Fruit fly (Drosophila melanogaster) whole organism, prepupa: ENCODE results near the gene CG13919.

Source experiments
- Blimp-1 ChIP-seq: fragments of 200-800 bp; sonication (Bioruptor generic); optimal IDR thresholded peaks from 3 replicates; lab custom pipeline; 2017; ENCODE audit warnings: missing biosample characterization, missing genetic modification characterization, mild to moderate bottlenecking, moderate library complexity, missing genetic modification reagents
- CG10669 ChIP-seq: fragments of 200-800 bp; sonication (Bioruptor generic); optimal IDR thresholded peaks from 3 replicates; lab custom pipeline; 2018; ENCODE audit warnings: missing biosample characterization, mild to moderate bottlenecking, missing genetic modification characterization, moderate library complexity
- CG11294 ChIP-seq: fragments of 200-800 bp; sonication (Bioruptor generic); IDR thresholded peaks from 2 replicates; pipeline ENCODE4 v1.3.6; 2022; ENCODE audit warnings: missing biosample characterization, missing genetic modification characterization
- CG11762 ChIP-seq: fragments of 200-800 bp; sonication (Bioruptor generic); optimal IDR thresholded peaks from 3 replicates; lab custom pipeline; 2016; ENCODE audit warnings: missing biosample characterization, missing genetic modification characterization; ENCODE audit not compliant: insufficient read depth
- CG11902 ChIP-seq: fragments of 200-800 bp; sonication (Bioruptor generic); optimal IDR thresholded peaks from 3 replicates; lab custom pipeline; 2016; ENCODE audit warnings: missing biosample characterization, missing genetic modification characterization
- CG15336 ChIP-seq: fragments of 200-800 bp; sonication (Bioruptor generic); IDR thresholded peaks from 2 replicates; pipeline ENCODE4 v1.3.6; 2022; ENCODE audit warnings: missing biosample characterization, missing genetic modification characterization
- CG1621 ChIP-seq: fragments of 200-800 bp; sonication (Bioruptor generic); optimal IDR thresholded peaks from 3 replicates; lab custom pipeline; 2018; ENCODE audit warnings: missing biosample characterization, mild to moderate bottlenecking, missing genetic modification characterization
- CG16779 ChIP-seq: fragments of 200-800 bp; sonication (Bioruptor generic); optimal IDR thresholded peaks from 3 replicates; lab custom pipeline; 2017; ENCODE audit warnings: missing biosample characterization, mild to moderate bottlenecking, missing genetic modification characterization
- CG3032 ChIP-seq: fragments of 200-800 bp; optimal IDR thresholded peaks from 2 replicates; lab custom pipeline; 2019; ENCODE audit warnings: missing biosample characterization, mild to moderate bottlenecking, missing genetic modification characterization, moderate library complexity
- CG31627 ChIP-seq: fragments of 200-800 bp; sonication (Bioruptor generic); optimal IDR thresholded peaks from 3 replicates; lab custom pipeline; 2016; ENCODE audit warnings: missing biosample characterization, missing genetic modification characterization
- CG32006 ChIP-seq: fragments of 200-800 bp; sonication (Bioruptor generic); optimal IDR thresholded peaks from 3 replicates; lab custom pipeline; 2017; ENCODE audit warnings: missing biosample characterization, mild to moderate bottlenecking, missing genetic modification characterization
- CG34406 ChIP-seq: fragments of 200-800 bp; sonication (Bioruptor generic); optimal IDR thresholded peaks from 3 replicates; lab custom pipeline; 2016; ENCODE audit warnings: missing biosample characterization, missing genetic modification characterization
- CG3919 ChIP-seq: fragments of 200-800 bp; sonication (Bioruptor generic); optimal IDR thresholded peaks from 3 replicates; lab custom pipeline; 2016; ENCODE audit warnings: missing biosample characterization, missing genetic modification characterization
- CG4318 ChIP-seq: fragments of 200-800 bp; sonication (Bioruptor generic); optimal IDR thresholded peaks from 3 replicates; lab custom pipeline; 2017; ENCODE audit warnings: missing biosample characterization, mild to moderate bottlenecking, missing genetic modification characterization
- CG6163 ChIP-seq: fragments of 200-800 bp; sonication (Bioruptor generic); IDR thresholded peaks from 3 replicates; pipeline ENCODE4 v1.3.6; 2022; ENCODE audit warnings: missing biosample characterization, missing genetic modification characterization
- CG6276 ChIP-seq: fragments of 200-800 bp; sonication (Bioruptor generic); optimal IDR thresholded peaks from 2 replicates; lab custom pipeline; 2017; ENCODE audit warnings: missing biosample characterization, mild to moderate bottlenecking, missing genetic modification characterization
- CG6792 ChIP-seq: fragments of 200-800 bp; sonication (Bioruptor generic); optimal IDR thresholded peaks from 3 replicates; lab custom pipeline; 2016; ENCODE audit warnings: missing biosample characterization, missing genetic modification characterization
- CG6808 ChIP-seq: fragments of 200-800 bp; sonication (Bioruptor generic); optimal IDR thresholded peaks from 3 replicates; lab custom pipeline; 2017; ENCODE audit warnings: missing biosample characterization, missing genetic modification characterization, mild to moderate bottlenecking, moderate library complexity, missing genetic modification reagents
- CG7368 ChIP-seq: fragments of 200-800 bp; sonication (Bioruptor generic); optimal IDR thresholded peaks from 3 replicates; lab custom pipeline; 2016; ENCODE audit warnings: missing biosample characterization, missing genetic modification characterization
- CG8119 ChIP-seq: fragments of 200-800 bp; sonication (Bioruptor generic); IDR thresholded peaks from 3 replicates; pipeline ENCODE4 v1.3.6; 2022; ENCODE audit warnings: missing biosample characterization, missing genetic modification characterization
- CG8319 ChIP-seq: fragments of 200-800 bp; sonication (Bioruptor generic); optimal IDR thresholded peaks from 3 replicates; lab custom pipeline; 2016; ENCODE audit warnings: missing biosample characterization, missing genetic modification characterization
- CG9139 ChIP-seq: fragments of 200-800 bp; sonication (Bioruptor generic); optimal IDR thresholded peaks from 3 replicates; lab custom pipeline; 2017; ENCODE audit warnings: missing biosample characterization, mild to moderate bottlenecking, missing genetic modification characterization
- Eip75B ChIP-seq: fragments of 200-800 bp; sonication (Bioruptor generic); optimal IDR thresholded peaks from 3 replicates; lab custom pipeline; 2016; ENCODE audit warnings: missing biosample characterization, missing genetic modification characterization
- Eip93F ChIP-seq: fragments of 200-800 bp; sonication (Bioruptor generic); optimal IDR thresholded peaks from 2 replicates; lab custom pipeline; 2016; ENCODE audit warnings: missing biosample characterization, mild to moderate bottlenecking, missing genetic modification characterization
- Ets21C ChIP-seq: fragments of 200-800 bp; sonication (Bioruptor generic); optimal IDR thresholded peaks from 3 replicates; lab custom pipeline; 2016; ENCODE audit warnings: missing biosample characterization, missing genetic modification characterization
- Ets96B ChIP-seq: fragments of 200-800 bp; optimal IDR thresholded peaks from 2 replicates; lab custom pipeline; 2019; ENCODE audit warnings: missing biosample characterization, mild to moderate bottlenecking, missing genetic modification characterization, moderate library complexity
- Hr38 ChIP-seq: sonication (Bioruptor generic); optimal IDR thresholded peaks from 2 replicates; lab custom pipeline; 2016; ENCODE audit warnings: missing biosample characterization, missing genetic modification characterization
- Hr39 ChIP-seq: fragments of 200-800 bp; sonication (Bioruptor generic); optimal IDR thresholded peaks from 2 replicates; lab custom pipeline; 2016; ENCODE audit warnings: missing biosample characterization, missing genetic modification characterization
- Met ChIP-seq: fragments of 200-800 bp; sonication (Bioruptor generic); optimal IDR thresholded peaks from 3 replicates; lab custom pipeline; 2016; ENCODE audit warnings: missing biosample characterization, missing genetic modification characterization
- OdsH ChIP-seq: fragments of 200-800 bp; sonication (Bioruptor generic); optimal IDR thresholded peaks from 3 replicates; lab custom pipeline; 2016; ENCODE audit warnings: missing biosample characterization, missing genetic modification characterization
- Smox ChIP-seq: fragments of 200-800 bp; sonication (Bioruptor generic); optimal IDR thresholded peaks from 3 replicates; lab custom pipeline; 2016; ENCODE audit warnings: missing biosample characterization, missing genetic modification characterization
- Sox102F ChIP-seq: fragments of 200-800 bp; sonication (Bioruptor generic); optimal IDR thresholded peaks from 2 replicates; lab custom pipeline; 2016; ENCODE audit warnings: missing biosample characterization, mild to moderate bottlenecking, missing genetic modification characterization
- Sox14 ChIP-seq: fragments of 200-800 bp; sonication (Bioruptor generic); optimal IDR thresholded peaks from 3 replicates; lab custom pipeline; 2016; ENCODE audit warnings: missing biosample characterization, missing genetic modification characterization
- Sox15 ChIP-seq: fragments of 200-800 bp; sonication (Bioruptor generic); optimal IDR thresholded peaks from 3 replicates; lab custom pipeline; 2016; ENCODE audit warnings: missing biosample characterization, missing genetic modification characterization
- achi ChIP-seq: fragments of 200-800 bp; sonication (Bioruptor generic); optimal IDR thresholded peaks from 3 replicates; lab custom pipeline; 2016; ENCODE audit warnings: missing biosample characterization, missing genetic modification characterization
- cyc ChIP-seq: fragments of 200-800 bp; sonication (Bioruptor generic); optimal IDR thresholded peaks from 3 replicates; lab custom pipeline; 2016; ENCODE audit warnings: missing biosample characterization, missing genetic modification characterization
- dac ChIP-seq: fragments of 200-800 bp; sonication (Bioruptor generic); optimal IDR thresholded peaks from 2 replicates; lab custom pipeline; 2017; ENCODE audit warnings: missing biosample characterization, mild to moderate bottlenecking, missing genetic modification characterization
- dsx ChIP-seq: fragments of 200-800 bp; optimal IDR thresholded peaks from 3 replicates; lab custom pipeline; 2019; ENCODE audit warnings: missing biosample characterization, mild to moderate bottlenecking, missing genetic modification characterization, moderate library complexity; ENCODE audit not compliant: poor library complexity, severe bottlenecking
- eg ChIP-seq: fragments of 200-800 bp; sonication (Bioruptor generic); IDR thresholded peaks from 3 replicates; pipeline ENCODE4 v1.3.6; 2022; ENCODE audit warnings: missing biosample characterization, missing genetic modification characterization
- esn ChIP-seq: fragments of 200-800 bp; sonication (Bioruptor generic); optimal IDR thresholded peaks from 2 replicates; lab custom pipeline; 2016; ENCODE audit warnings: missing biosample characterization, mild to moderate bottlenecking, missing genetic modification characterization, moderate library complexity
- fd59A ChIP-seq: fragments of 200-800 bp; sonication (Bioruptor generic); optimal IDR thresholded peaks from 2 replicates; lab custom pipeline; 2017; ENCODE audit warnings: missing biosample characterization, mild to moderate bottlenecking, missing genetic modification characterization, missing genetic modification reagents
- fd85E ChIP-seq: fragments of 200-800 bp; sonication (Bioruptor generic); optimal IDR thresholded peaks from 3 replicates; lab custom pipeline; 2016; ENCODE audit warnings: missing biosample characterization, missing genetic modification characterization
- fkh ChIP-seq: fragments of 200-800 bp; sonication (Bioruptor generic); optimal IDR thresholded peaks from 3 replicates; lab custom pipeline; 2017; ENCODE audit warnings: missing biosample characterization, mild to moderate bottlenecking, missing genetic modification characterization, moderate library complexity
- lz ChIP-seq: fragments of 200-800 bp; sonication (Bioruptor generic); optimal IDR thresholded peaks from 3 replicates; lab custom pipeline; 2016; ENCODE audit warnings: missing biosample characterization, missing genetic modification characterization
- net ChIP-seq: fragments of 200-800 bp; sonication (Bioruptor generic); optimal IDR thresholded peaks from 3 replicates; lab custom pipeline; 2016; ENCODE audit warnings: missing biosample characterization, missing genetic modification characterization
- pdm3 ChIP-seq: fragments of 200-800 bp; sonication (Bioruptor generic); optimal IDR thresholded peaks from 3 replicates; lab custom pipeline; 2016; ENCODE audit warnings: missing biosample characterization, missing genetic modification characterization
- salr ChIP-seq, 2 experiments: fragments of 200-800 bp; sonication (Bioruptor generic); optimal IDR thresholded peaks; 3 replicates each; lab custom pipeline; 2016 to 2018; ENCODE audit warnings: missing biosample characterization in 2 of 2, missing genetic modification characterization in 2 of 2, mild to moderate bottlenecking in 1 of 2
- spab ChIP-seq: fragments of 200-800 bp; sonication (Bioruptor generic); optimal IDR thresholded peaks from 2 replicates; lab custom pipeline; 2017; ENCODE audit warnings: missing biosample characterization, mild to moderate bottlenecking, missing genetic modification characterization, missing genetic modification reagents
- ss ChIP-seq, 2 experiments: fragments of 200-800 bp; sonication (Bioruptor generic); optimal IDR thresholded peaks; 2 replicates in 1 of 2; 3 replicates in 1 of 2; lab custom pipeline; 2017 to 2018; ENCODE audit warnings: mild to moderate bottlenecking in 2 of 2, missing biosample characterization in 2 of 2, missing genetic modification characterization in 2 of 2, moderate library complexity in 1 of 2
- svp ChIP-seq: fragments of 200-800 bp; sonication (Bioruptor generic); peaks from one replicate; lab custom pipeline; 2016; ENCODE audit warnings: missing biosample characterization, missing genetic modification characterization
- topi ChIP-seq: fragments of 200-800 bp; sonication (Bioruptor generic); optimal IDR thresholded peaks from 3 replicates; lab custom pipeline; 2016; ENCODE audit warnings: missing biosample characterization, missing genetic modification characterization

The CG13919 gene

DNA sequence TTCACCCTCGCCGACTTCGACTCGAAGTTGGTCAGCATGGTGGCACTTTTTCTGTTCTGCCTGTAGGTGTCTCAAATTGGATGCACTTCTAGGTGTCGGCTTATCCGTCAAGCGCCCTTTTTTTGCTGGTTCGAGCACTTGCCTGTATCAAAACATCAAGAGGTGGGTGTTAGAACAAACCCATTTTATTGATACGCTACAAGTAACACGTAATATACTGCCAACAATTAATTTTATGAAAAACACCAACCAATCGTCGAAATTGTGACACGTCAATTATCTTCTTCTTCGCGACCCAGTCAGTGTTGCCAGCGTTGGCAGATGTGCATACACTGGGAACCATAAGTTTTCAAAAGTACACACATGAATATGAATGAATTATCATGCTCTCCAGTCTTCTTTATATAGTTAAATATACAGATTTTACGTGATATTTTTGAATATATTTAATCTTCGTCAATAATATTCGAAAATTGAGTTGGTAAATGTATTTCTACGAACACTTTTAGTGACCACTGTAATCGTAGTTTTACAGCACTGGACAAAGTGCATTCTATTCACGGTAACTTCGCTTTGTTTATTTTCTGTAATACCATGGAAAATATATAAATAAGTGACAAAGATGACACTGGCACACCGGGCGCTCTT lies at the start of gene CG13919, which contains the start of gene alphaCOP:
CG13919 (plus strand) TSS at position 548 of the 648 bp plus-strand sequence.
alphaCOP (minus strand) TSS at position 280 of the 648 bp plus-strand sequence.
- TF ChIP-seq CG3032 (tag; lab: Kevin White, UChicago) = peak; percentile 97
- peak; percentile 91 for TF ChIP-seq dac
- peak; percentile 98 for TF ChIP-seq Sox14 (GFP tag; lab: Kevin White, UChicago)
- peak; percentile 97 for TF ChIP-seq CG6792
- peak; percentile 97 for TF ChIP-seq Hr39 (GFP tag; lab: Kevin White, UChicago)
- peak; percentile 97 for TF ChIP-seq Sox102F (GFP tag; lab: Kevin White, UChicago)
- TF ChIP-seq spab (GFP tag; lab: Kevin White, UChicago) = peak; percentile 89
- TF ChIP-seq eg (GFP tag; lab: Robert Waterston, UW) = peak; percentile 98
- peak; percentile 99 for TF ChIP-seq CG15336 (GFP tag; lab: Robert Waterston, UW)
- TF ChIP-seq Ets96B (tag; lab: Kevin White, UChicago) = peak; percentile 95
- TF ChIP-seq CG7368 (GFP tag; lab: Kevin White, UChicago) = peak; percentile 91
- peak; percentile 96 for TF ChIP-seq CG8319 (GFP tag; lab: Kevin White, UChicago)
- peak; percentile 94 for TF ChIP-seq salr (GFP tag; optimal IDR thresholded peaks at IDR 0.05; lab: Kevin White, UChicago)
- TF ChIP-seq CG34406 (GFP tag; lab: Kevin White, UChicago) = peak; percentile 97
- TF ChIP-seq cyc (GFP tag; lab: Kevin White, UChicago) = peak; percentile 96
- TF ChIP-seq CG4318 (GFP tag; lab: Kevin White, UChicago) = no peak
- peak; percentile 83 for TF ChIP-seq Blimp-1 (GFP tag; lab: Kevin White, UChicago)
- TF ChIP-seq Sox15 (GFP tag; lab: Kevin White, UChicago) = peak; percentile 97
- TF ChIP-seq CG9139 (GFP tag; lab: Kevin White, UChicago) = peak; percentile 95
- peak; percentile 96 for TF ChIP-seq CG10669 (GFP tag; lab: Kevin White, UChicago)
- TF ChIP-seq ss (GFP tag; optimal IDR thresholded peaks at IDR 0.05; lab: Kevin White, UChicago) = peak; percentile 94 to 97
- peak; percentile 94 for TF ChIP-seq CG11762 (GFP tag; lab: Kevin White, UChicago)
- TF ChIP-seq CG8119 (GFP tag; lab: Robert Waterston, UW) = peak; percentile 99
- peak; percentile 98 for TF ChIP-seq lz (GFP tag; lab: Kevin White, UChicago)
- peak; percentile 99 for TF ChIP-seq svp (GFP tag; lab: Kevin White, UChicago)
- peak; percentile 95 for TF ChIP-seq Ets21C
- TF ChIP-seq CG3919 = peak; percentile 96
- TF ChIP-seq OdsH = peak; percentile 99
- TF ChIP-seq Met (GFP tag; lab: Kevin White, UChicago) = peak; percentile 98
- peak; percentile 96 for TF ChIP-seq fd59A (GFP tag; lab: Kevin White, UChicago)
- TF ChIP-seq CG6163 (GFP tag; lab: Robert Waterston, UW) = peak; percentile 93
- peak; percentile 98 for TF ChIP-seq CG31627 (GFP tag; lab: Kevin White, UChicago)
- TF ChIP-seq CG6808 (GFP tag; lab: Kevin White, UChicago) = peak; percentile 91
- peak; percentile 97 for TF ChIP-seq CG11294 (GFP tag; lab: Robert Waterston, UW)
- peak; percentile 98 for TF ChIP-seq pdm3 (GFP tag; lab: Kevin White, UChicago)
- peak; percentile 96 for TF ChIP-seq Eip75B
- peak; percentile 96 for TF ChIP-seq net (GFP tag; lab: Kevin White, UChicago)
- TF ChIP-seq CG32006 (GFP tag; lab: Kevin White, UChicago) = peak; percentile 97
- TF ChIP-seq fd85E (GFP tag; lab: Kevin White, UChicago) = no peak
- TF ChIP-seq Smox (GFP tag; lab: Kevin White, UChicago) = peak; percentile 97
- TF ChIP-seq esn (GFP tag; lab: Kevin White, UChicago) = peak; percentile 98
- TF ChIP-seq CG16779 (tag; lab: Kevin White, UChicago) = peak; percentile 91
- TF ChIP-seq fkh = peak; percentile 94
- TF ChIP-seq CG11902 (GFP tag; lab: Kevin White, UChicago) = peak; percentile 91
- TF ChIP-seq Eip93F (GFP tag; lab: Kevin White, UChicago) = no peak
- TF ChIP-seq CG6276 (GFP tag; lab: Kevin White, UChicago) = no peak
- peak; percentile 98 for TF ChIP-seq dsx (GFP tag; lab: Kevin White, UChicago)
- TF ChIP-seq Hr38 = peak; percentile 70
- TF ChIP-seq CG1621 (tag; lab: Kevin White, UChicago) = peak; percentile 95
- TF ChIP-seq achi (GFP tag; lab: Kevin White, UChicago) = peak; percentile 97
- TF ChIP-seq topi (GFP tag; lab: Kevin White, UChicago) = peak; percentile 98
